Worm (Caenorhabditis elegans): Measurements from ENCODE around the gene F55F1.2.
"Not testable (repeated sequence)": the region's sequence is repeated elsewhere in the genome, so short reads cannot be mapped to it uniquely, and the experiment has no call there.

Gene F55F1.2

DNA sequence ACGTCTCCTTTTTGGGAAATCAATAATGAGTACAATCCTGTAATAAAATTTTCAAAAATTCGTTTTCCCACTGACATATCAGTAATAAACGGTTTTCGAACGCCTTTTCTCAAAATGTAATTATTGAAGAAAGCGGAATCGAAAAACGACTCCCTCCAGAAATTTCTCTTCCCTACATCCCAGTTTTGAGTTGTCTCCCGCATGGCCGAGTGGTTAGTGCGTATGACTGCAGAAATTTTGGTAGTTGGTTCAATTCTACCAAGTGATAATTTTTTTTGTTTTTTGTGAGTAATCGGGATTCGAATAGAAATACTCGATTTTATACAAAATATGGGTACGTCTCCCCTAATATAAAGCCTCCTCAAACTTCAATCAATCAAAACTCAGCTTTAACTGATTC lies 31.8 kb upstream of the F55F1.2 start:
- TF ChIP-seq lin-1 (GFP tag; IDR thresholded peaks at IDR 0.05) (peak; percentile 56; the same call in 1 of the 2 replicates), Y48G9A.11 (GFP tag; IDR thresholded peaks at IDR 0.05) (0 out of 2 replicates have a peak, but pooled peaks have one; percentile 39), pha-4 (GFP tag; IDR thresholded peaks at IDR 0.05) (peak; percentile 89; the same call in 1 of the 2 replicates), snpc-1.2 (GFP tag; IDR thresholded peaks at IDR 0.05) (peak; percentile 87), zfp-3 (GFP tag; conservative IDR thresholded peaks at IDR 0.05) (0 out of 2 replicates have a peak, but pooled peaks have one; percentile 33), ctbp-1 (GFP tag; IDR thresholded peaks at IDR 0.05) (peak; percentile 64; the same call in 1 of the 2 replicates), D1046.2 (GFP tag; IDR thresholded peaks at IDR 0.05) (peak; percentile 82), egl-43 (GFP tag; IDR thresholded peaks at IDR 0.05) (peak; percentile 86), nhr-42 (GFP tag; IDR thresholded peaks at IDR 0.05) (0 out of 2 replicates have a peak, but pooled peaks have one; percentile 57), madf-5 (GFP tag; IDR thresholded peaks at IDR 0.05) (0 out of 4 replicates have a peak, but pooled peaks have one; percentile 17 to 68), madf-9 (GFP tag; conservative IDR thresholded peaks at IDR 0.05) (peak; percentile 67), F26F4.8 (GFP tag; conservative IDR thresholded peaks at IDR 0.05) (peak; percentile 76; the same call in 1 of the 2 replicates), php-3 (GFP tag; IDR thresholded peaks at IDR 0.05) (peak; percentile 55), lin-38 (GFP tag; IDR thresholded peaks at IDR 0.05) (peak; percentile 70), ceh-44 (GFP tag; IDR thresholded peaks at IDR 0.05) (peak; percentile 67; the same call in 1 of the 2 replicates), tra-1 (GFP tag; IDR thresholded peaks at IDR 0.05) (peak; percentile 73; the same call in 1 of the 2 replicates), arid-1 (GFP tag; conservative IDR thresholded peaks at IDR 0.05) (peak; percentile 79), Y105C5A.15 (GFP tag; IDR thresholded peaks at IDR 0.05) (0 out of 2 replicates have a peak, but pooled peaks have one; percentile 74), T26A8.4 (GFP tag; IDR thresholded peaks at IDR 0.05) (peak; percentile 42), vab-7 (GFP tag; IDR thresholded peaks at IDR 0.05) (peak; percentile 87), ZK337.2 (GFP tag; IDR thresholded peaks at IDR 0.05) (peak; percentile 87), hmg-1.1 (GFP tag; IDR thresholded peaks at IDR 0.05) (peak; percentile 60; the same call in 1 of the 2 replicates), lim-7 (GFP tag; IDR thresholded peaks at IDR 0.05) (peak; percentile 88), mxl-2 (GFP tag; conservative IDR thresholded peaks at IDR 0.05) (0 out of 2 replicates have a peak, but pooled peaks have one; percentile 48), nhr-41 (GFP tag; IDR thresholded peaks at IDR 0.05) (peak; percentile 52; the same call in 1 of the 2 replicates), dmd-8 (GFP tag; IDR thresholded peaks at IDR 0.05) (peak; percentile 63; the same call in 1 of the 2 replicates), F44E2.7 (GFP tag; IDR thresholded peaks at IDR 0.05) (peak; percentile 91; the same call in 1 of the 2 replicates)
- not testable (repeated sequence) for TF ChIP-seq pha-4 (tag; optimal IDR thresholded peaks at IDR 0.05)

DNA sequence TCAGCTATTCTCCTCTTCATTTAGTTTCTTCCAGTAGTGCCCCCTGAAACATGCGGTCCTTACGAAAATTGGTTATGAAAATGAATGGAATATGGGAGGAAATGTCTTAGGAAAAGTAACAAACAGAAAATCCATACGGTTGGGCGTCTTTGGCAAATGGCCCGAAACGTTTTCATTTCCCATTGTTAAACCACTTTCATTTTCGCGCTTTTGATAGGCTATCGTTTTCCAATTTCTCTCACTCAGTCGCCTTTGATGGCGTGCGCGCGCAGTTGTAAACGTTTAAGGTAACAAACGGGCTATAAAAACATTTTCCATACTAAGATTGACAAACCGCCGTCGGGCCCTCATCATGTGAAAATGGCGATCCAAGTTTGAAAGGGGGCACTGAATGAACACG lies 25.2 kb upstream of the F55F1.2 start:
- TF ChIP-seq dmd-6 (GFP tag; IDR thresholded peaks at IDR 0.05) (no peak), hlh-30 (tag; optimal IDR thresholded peaks at IDR 0.05; ENCODE audit: insufficient read depth) (peak; percentile 24), ztf-11 (tag; optimal IDR thresholded peaks at IDR 0.05) (no peak)

DNA sequence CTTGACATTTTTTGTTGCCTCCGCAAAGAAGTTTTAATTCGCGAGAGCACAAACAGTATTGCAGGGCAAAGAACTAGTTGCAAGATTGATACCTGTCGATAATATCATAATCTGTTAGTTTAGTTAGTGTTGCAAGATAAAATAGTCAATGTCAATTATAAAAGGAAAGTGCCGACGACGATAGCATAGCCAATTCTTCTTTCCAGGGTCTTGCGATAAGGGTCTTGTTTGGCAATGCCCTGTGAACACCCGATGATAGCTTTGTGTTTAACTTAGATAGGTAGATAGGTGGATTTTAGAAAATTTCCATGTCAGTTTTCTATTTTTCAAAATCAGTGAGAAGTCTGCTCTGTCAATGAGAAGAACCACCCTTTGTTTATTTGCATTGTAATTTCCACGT lies 24.5 kb upstream of the F55F1.2 start:
- TF ChIP-seq T20F7.1 (GFP tag; optimal IDR thresholded peaks at IDR 0.05) (no peak), dve-1 (tag; optimal IDR thresholded peaks at IDR 0.05; ENCODE audit: insufficient read depth) (peak; percentile 2)

DNA sequence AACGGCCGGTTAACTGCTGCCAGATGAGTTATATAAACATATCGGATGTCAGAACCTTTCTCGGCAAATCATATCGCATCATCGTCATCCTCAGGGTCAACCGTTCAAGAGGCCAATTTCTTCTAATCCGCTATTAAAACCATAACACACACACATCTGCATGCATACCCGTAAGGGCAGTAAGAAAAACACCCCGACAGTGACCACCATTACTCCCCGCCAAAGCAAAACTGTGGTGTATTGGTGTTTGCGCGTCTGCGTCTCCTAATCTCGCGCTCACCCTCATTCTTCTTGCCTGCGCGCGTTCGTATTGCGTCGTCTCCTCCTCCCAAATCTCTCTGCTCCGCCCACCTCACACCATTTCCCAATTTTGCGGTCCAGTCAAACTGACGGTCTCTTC lies 23.7 kb upstream of the F55F1.2 start:
- TF ChIP-seq aha-1 (tag) = peak; percentile 68
- TF ChIP-seq set-16 (GFP tag; IDR thresholded peaks at IDR 0.05) = 0 out of 2 replicates have a peak, but pooled peaks have one; percentile 12
- TF ChIP-seq lin-39 (tag; optimal IDR thresholded peaks at IDR 0.05) = no peak

Measured in whole organism, L4 larva.